Fruit fly (Drosophila melanogaster) whole organism, embryonic: Measurements from ENCODE around the gene Cyp28c1.

Experiments used
- CG10462 ChIP-seq: fragments of 200-800 bp; sonication (Bioruptor generic); optimal IDR thresholded peaks from 2 replicates; lab custom pipeline; 2016; ENCODE audit warnings: missing biosample characterization, missing genetic modification characterization
- CG10565 ChIP-seq: fragments of 200-800 bp; sonication (Bioruptor generic); optimal IDR thresholded peaks from 3 replicates; lab custom pipeline; 2016; ENCODE audit warnings: missing biosample characterization, mild to moderate bottlenecking, missing genetic modification characterization
- CG10959 ChIP-seq: fragments of 200-800 bp; sonication (Bioruptor generic); IDR thresholded peaks from 2 replicates; pipeline ENCODE4 v1.3.6; 2022; ENCODE audit warnings: missing biosample characterization, missing genetic modification characterization
- CG10979 ChIP-seq: fragments of 200-800 bp; sonication (Bioruptor generic); optimal IDR thresholded peaks from 2 replicates; lab custom pipeline; 2018; ENCODE audit warnings: missing biosample characterization, mild to moderate bottlenecking, missing genetic modification characterization, moderate library complexity
- CG12071 ChIP-seq: fragments of 200-800 bp; sonication (Bioruptor generic); optimal IDR thresholded peaks from 3 replicates; lab custom pipeline; 2018; ENCODE audit warnings: missing biosample characterization, mild to moderate bottlenecking, missing genetic modification characterization
- CG12236 ChIP-seq: fragments of 200-800 bp; sonication (Bioruptor generic); optimal IDR thresholded peaks from 2 replicates; lab custom pipeline; 2016; ENCODE audit warnings: missing biosample characterization, missing genetic modification characterization
- CG13424 ChIP-seq: fragments of 200-800 bp; sonication (Bioruptor generic); optimal IDR thresholded peaks from 2 replicates; lab custom pipeline; 2019; ENCODE audit warnings: missing biosample characterization, mild to moderate bottlenecking, missing genetic modification characterization, moderate library complexity
- CG18262 ChIP-seq: fragments of 200-800 bp; optimal IDR thresholded peaks from 3 replicates; lab custom pipeline; 2019; ENCODE audit warnings: missing biosample characterization, mild to moderate bottlenecking, missing genetic modification characterization, moderate library complexity
- CG18476 ChIP-seq: fragments of 200-800 bp; sonication (Bioruptor generic); optimal IDR thresholded peaks from 2 replicates; lab custom pipeline; 2016; ENCODE audit warnings: missing biosample characterization, mild to moderate bottlenecking, missing genetic modification characterization
- CG2199 ChIP-seq: fragments of 200-800 bp; sonication (Bioruptor generic); IDR thresholded peaks from 3 replicates; pipeline ENCODE4 v1.3.6; 2022; ENCODE audit warnings: missing biosample characterization, missing genetic modification characterization
- CG32772 ChIP-seq: fragments of 200-800 bp; sonication (Bioruptor generic); IDR thresholded peaks from 2 replicates; pipeline ENCODE4 v1.3.6; 2022; ENCODE audit warnings: missing biosample characterization, missing genetic modification characterization
- CG3847 ChIP-seq: fragments of 200-800 bp; sonication (Bioruptor generic); IDR thresholded peaks from 2 replicates; pipeline ENCODE4 v1.3.6; 2022; ENCODE audit warnings: missing biosample characterization, missing genetic modification characterization
- CG42726 ChIP-seq: fragments of 200-800 bp; sonication (Bioruptor generic); IDR thresholded peaks from 2 replicates; pipeline ENCODE4 v1.3.6; 2022; ENCODE audit warnings: missing biosample characterization, missing genetic modification characterization; ENCODE audit not compliant: partially characterized antibody
- CG5245 ChIP-seq: fragments of 200-800 bp; sonication (Bioruptor generic); optimal IDR thresholded peaks from 3 replicates; lab custom pipeline; 2016; ENCODE audit warnings: missing biosample characterization, missing genetic modification characterization
- CG5953 ChIP-seq: fragments of 200-800 bp; sonication (Bioruptor generic); IDR thresholded peaks from 2 replicates; pipeline ENCODE4 v1.3.6; 2022; ENCODE audit warnings: missing biosample characterization, missing genetic modification characterization
- CG7963 ChIP-seq: fragments of 200-800 bp; sonication (Bioruptor generic); IDR thresholded peaks from 3 replicates; pipeline ENCODE4 v1.3.6; 2022; ENCODE audit warnings: missing biosample characterization, missing genetic modification characterization; ENCODE audit not compliant: partially characterized antibody
- CG8290 ChIP-seq, 3 experiments: fragments of 200-800 bp; sonication (Bioruptor generic); optimal IDR thresholded peaks; 2 replicates each; lab custom pipeline; 2016 to 2019; ENCODE audit warnings: missing biosample characterization in 3 of 3, missing genetic modification characterization in 3 of 3, mild to moderate bottlenecking in 2 of 3, moderate library complexity in 1 of 3
- Deaf1 ChIP-seq: fragments of 200-800 bp; optimal IDR thresholded peaks from 3 replicates; lab custom pipeline; 2019; ENCODE audit warnings: missing biosample characterization, mild to moderate bottlenecking, missing genetic modification characterization, moderate library complexity
- Dip2 ChIP-seq: fragments of 200-800 bp; sonication (Bioruptor generic); IDR thresholded peaks from 2 replicates; pipeline ENCODE4 v1.3.6; 2022; ENCODE audit warnings: missing biosample characterization, missing genetic modification characterization
- E2f1 ChIP-seq: fragments of 200-800 bp; sonication (Bioruptor generic); IDR thresholded peaks from 2 replicates; pipeline ENCODE4 v1.3.6; 2022; ENCODE audit warnings: missing biosample characterization, missing genetic modification characterization
- Fer1 ChIP-seq: fragments of 200-800 bp; sonication (Bioruptor generic); optimal IDR thresholded peaks from 2 replicates; lab custom pipeline; 2017; ENCODE audit warnings: missing biosample characterization, mild to moderate bottlenecking, missing genetic modification characterization
- H15 ChIP-seq: fragments of 200-800 bp; sonication (Bioruptor generic); IDR thresholded peaks from 3 replicates; pipeline ENCODE4 v1.3.6; 2022; ENCODE audit warnings: missing biosample characterization, missing genetic modification characterization
- MESR4 ChIP-seq: fragments of 200-800 bp; sonication (Bioruptor generic); optimal IDR thresholded peaks from 2 replicates; lab custom pipeline; 2018; ENCODE audit warnings: missing biosample characterization, mild to moderate bottlenecking, missing genetic modification characterization, moderate library complexity
- Med ChIP-seq: fragments of 200-800 bp; sonication (Bioruptor generic); peaks from one replicate; lab custom pipeline; 2016; ENCODE audit warnings: missing biosample characterization, missing genetic modification characterization, mild to moderate bottlenecking, inconsistent platforms, moderate library complexity
- Poxn ChIP-seq: fragments of 200-800 bp; sonication (Bioruptor generic); IDR thresholded peaks from 2 replicates; pipeline ENCODE4 v1.3.6; 2022; ENCODE audit warnings: missing biosample characterization, missing genetic modification characterization
- Spps ChIP-seq: fragments of 200-800 bp; sonication (Bioruptor generic); optimal IDR thresholded peaks from 2 replicates; lab custom pipeline; 2018; ENCODE audit warnings: missing biosample characterization, mild to moderate bottlenecking, missing genetic modification characterization
- Xrp1 ChIP-seq: fragments of 200-800 bp; sonication (Bioruptor generic); IDR thresholded peaks from 2 replicates; pipeline ENCODE4 v1.3.6; 2022; ENCODE audit warnings: missing biosample characterization, missing genetic modification characterization
- az2 ChIP-seq: fragments of 200-800 bp; sonication (Bioruptor generic); optimal IDR thresholded peaks from 3 replicates; lab custom pipeline; 2016; ENCODE audit warnings: missing biosample characterization, missing genetic modification characterization
- chif ChIP-seq, 2 experiments: fragments of 200-800 bp; sonication (Bioruptor generic); optimal IDR thresholded peaks; 3 replicates each; lab custom pipeline; 2016; ENCODE audit warnings: missing biosample characterization in 2 of 2, missing genetic modification characterization in 2 of 2
- dmrt11E ChIP-seq: fragments of 200-800 bp; sonication (Bioruptor generic); optimal IDR thresholded peaks from 3 replicates; lab custom pipeline; 2018; ENCODE audit warnings: missing biosample characterization, mild to moderate bottlenecking, missing genetic modification characterization, moderate library complexity
- dysf ChIP-seq: fragments of 200-800 bp; sonication (Bioruptor generic); IDR thresholded peaks from 3 replicates; pipeline ENCODE4 v1.3.6; 2022; ENCODE audit warnings: missing biosample characterization, missing genetic modification characterization
- eve ChIP-seq, 2 experiments: fragments of >200 bp; optimal IDR thresholded peaks; 2 replicates each; lab custom pipeline; 2017; ENCODE audit warnings: missing biosample characterization in 2 of 2, missing genetic modification characterization in 2 of 2
- gcm ChIP-seq: fragments of 200-800 bp; sonication (Bioruptor generic); optimal IDR thresholded peaks from 2 replicates; lab custom pipeline; 2019; ENCODE audit warnings: missing biosample characterization, mild to moderate bottlenecking, missing genetic modification characterization, moderate library complexity
- ham ChIP-seq: fragments of 200-800 bp; sonication (Bioruptor generic); IDR thresholded peaks from 2 replicates; pipeline ENCODE4 v1.3.6; 2022; ENCODE audit warnings: missing biosample characterization, missing genetic modification characterization
- hbn ChIP-seq: fragments of 200-800 bp; sonication (Bioruptor generic); IDR thresholded peaks from 2 replicates; pipeline ENCODE4 v1.3.6; 2022; ENCODE audit warnings: missing biosample characterization, missing genetic modification characterization; ENCODE audit not compliant: partially characterized antibody
- jigr1 ChIP-seq: fragments of 200-800 bp; sonication (Bioruptor generic); IDR thresholded peaks from 3 replicates; pipeline ENCODE4 v1.3.6; 2022; ENCODE audit warnings: missing biosample characterization, missing genetic modification characterization
- klu ChIP-seq: fragments of 200-800 bp; sonication (Bioruptor generic); IDR thresholded peaks from 2 replicates; pipeline ENCODE4 v1.3.6; 2022; ENCODE audit warnings: missing biosample characterization, missing genetic modification characterization
- lab ChIP-seq: fragments of 200-800 bp; sonication (Bioruptor generic); optimal IDR thresholded peaks from 3 replicates; lab custom pipeline; 2017; ENCODE audit warnings: missing biosample characterization, missing genetic modification characterization, mild to moderate bottlenecking, moderate library complexity, missing genetic modification reagents
- lilli ChIP-seq: fragments of 200-800 bp; sonication (Bioruptor generic); optimal IDR thresholded peaks from 3 replicates; lab custom pipeline; 2016; ENCODE audit warnings: missing biosample characterization, missing genetic modification characterization
- luna ChIP-seq: fragments of 200-800 bp; sonication (Bioruptor generic); optimal IDR thresholded peaks from 2 replicates; lab custom pipeline; 2016; ENCODE audit warnings: missing biosample characterization, missing genetic modification characterization
- onecut ChIP-seq: fragments of 200-800 bp; sonication (Bioruptor generic); IDR thresholded peaks from 2 replicates; pipeline ENCODE4 v1.3.6; 2022; ENCODE audit warnings: missing biosample characterization, missing genetic modification characterization
- salm ChIP-seq: fragments of 200-800 bp; sonication (Bioruptor generic); optimal IDR thresholded peaks from 2 replicates; lab custom pipeline; 2018; ENCODE audit warnings: missing biosample characterization, mild to moderate bottlenecking, missing genetic modification characterization
- schlank ChIP-seq: fragments of 200-800 bp; sonication (Bioruptor generic); optimal IDR thresholded peaks from 2 replicates; lab custom pipeline; 2018; ENCODE audit warnings: missing biosample characterization, mild to moderate bottlenecking, missing genetic modification characterization
- shn ChIP-seq: fragments of 200-800 bp; sonication (Bioruptor generic); optimal IDR thresholded peaks from 3 replicates; lab custom pipeline; 2016; ENCODE audit warnings: missing biosample characterization, missing genetic modification characterization
- sqz ChIP-seq: fragments of 200-800 bp; sonication (Bioruptor generic); optimal IDR thresholded peaks from 3 replicates; lab custom pipeline; 2018; ENCODE audit warnings: missing biosample characterization, mild to moderate bottlenecking, missing genetic modification characterization
- tgo ChIP-seq: fragments of 200-800 bp; sonication (Bioruptor generic); IDR thresholded peaks from 3 replicates; pipeline ENCODE4 v1.3.6; 2022; ENCODE audit warnings: missing biosample characterization, missing genetic modification characterization
- wor ChIP-seq: fragments of 200-800 bp; sonication (Bioruptor generic); IDR thresholded peaks from 2 replicates; pipeline ENCODE4 v1.3.6; 2022; ENCODE audit warnings: missing biosample characterization, missing genetic modification characterization

The Cyp28c1 gene

dm6 chrX:11839308-11839707 lies at the start of gene Cyp28c1:
TSS of gene Cyp28c1 (plus strand) at chrX:11839608.
- TF ChIP-seq ham (GFP tag; lab: Robert Waterston, UW) (no peak), CG10462 (GFP tag; lab: Kevin White, UChicago) (no peak), CG2199 (GFP tag; lab: Robert Waterston, UW) (no peak), Spps (no peak), CG3847 (GFP tag; lab: Robert Waterston, UW) (no peak), dmrt11E (no peak), CG10959 (no peak), CG7963 (GFP tag; lab: Robert Waterston, UW) (no peak), chif (GFP tag; optimal IDR thresholded peaks at IDR 0.05; lab: Kevin White, UChicago) (no peak), CG32772 (GFP tag; lab: Robert Waterston, UW) (no peak), lab (GFP tag; lab: Kevin White, UChicago) (no peak), Dip2 (GFP tag; lab: Robert Waterston, UW) (no peak)

dm6 chrX:11792415-11793328 lies 46.7 kb upstream of the Cyp28c1 start, which contains the start of gene CkIIbeta:
TSS of gene CkIIbeta (plus strand) at chrX:11792533.
- TF ChIP-seq eve (GFP tag; optimal IDR thresholded peaks at IDR 0.05; lab: Kevin White, UChicago) (no peak), gcm (GFP tag; lab: Kevin White, UChicago) (no peak), CG5245 (GFP tag; lab: Kevin White, UChicago) (no peak), schlank (no peak), CG18476 (peak; percentile 10), CG13424 (tag; lab: Kevin White, UChicago) (no peak), klu (GFP tag; lab: Robert Waterston, UW) (peak; percentile 34; the same call in 1 of the 2 replicates), Med (GFP tag; lab: Kevin White, UChicago) (peak; percentile 92), Fer1 (GFP tag; lab: Kevin White, UChicago) (peak; percentile 18), sqz (GFP tag; lab: Kevin White, UChicago) (peak; percentile 63), CG42726 (GFP tag; lab: Robert Waterston, UW) (peak; percentile 97), lilli (GFP tag; lab: Kevin White, UChicago) (peak; percentile 63), CG12071 (GFP tag; lab: Kevin White, UChicago) (no peak), tgo (GFP tag; lab: Robert Waterston, UW) (0 out of 3 replicates have a peak, but pooled peaks have one; percentile 17), MESR4 (GFP tag; lab: Kevin White, UChicago) (peak; percentile 90), dysf (GFP tag; lab: Robert Waterston, UW) (no peak), CG12236 (GFP tag; lab: Kevin White, UChicago) (no peak), az2 (peak; percentile 1), CG18262 (tag; lab: Kevin White, UChicago) (peak; percentile 4), Xrp1 (GFP tag; lab: Robert Waterston, UW) (peak; percentile 37; the same call in 1 of the 2 replicates), Poxn (GFP tag; lab: Robert Waterston, UW) (no peak), onecut (GFP tag; lab: Robert Waterston, UW) (0 out of 2 replicates have a peak, but pooled peaks have one; percentile 14), shn (GFP tag; lab: Kevin White, UChicago) (peak; percentile 50), CG5953 (GFP tag; lab: Robert Waterston, UW) (no peak), H15 (GFP tag; lab: Robert Waterston, UW) (no peak; the same call in 2 of the 3 replicates), hbn (GFP tag; lab: Robert Waterston, UW) (peak; percentile 83), jigr1 (no peak), lab (GFP tag; lab: Kevin White, UChicago) (peak; percentile 23), CG10565 (GFP tag; lab: Kevin White, UChicago) (no peak), wor (GFP tag; lab: Robert Waterston, UW) (no peak), CG10979 (tag; lab: Kevin White, UChicago) (no peak), salm (tag; lab: Kevin White, UChicago) (no peak), Deaf1 (tag; lab: Kevin White, UChicago) (no peak), CG8290 (GFP tag; optimal IDR thresholded peaks at IDR 0.05; lab: Kevin White, UChicago) (peak; percentile 84), CG8290 (tag; optimal IDR thresholded peaks at IDR 0.05; lab: Kevin White, UChicago) (peak in 1 of 2 experiments; percentile 83), luna (peak; percentile 3), E2f1 (peak; percentile 36; the same call in 1 of the 2 replicates)
